Worm (Caenorhabditis elegans) whole organism, L2 larva: Measurements from ENCODE around the gene sms-1.

ENCODE experiments used
- C34F6.9 ChIP-seq: fragments of 150-350 bp; optimal IDR thresholded peaks from 2 replicates; lab custom pipeline; 2014; ENCODE audit warnings: missing biosample characterization, missing genetic modification characterization
- R02D3.7 ChIP-seq: fragments of 150-350 bp; optimal IDR thresholded peaks from 2 replicates; lab custom pipeline; 2014; ENCODE audit warnings: missing biosample characterization, missing genetic modification characterization
- Y55F3AM.14 ChIP-seq: fragments of 200-800 bp; sonication (Bioruptor generic); optimal IDR thresholded peaks from 2 replicates; lab custom pipeline; 2018; ENCODE audit warnings: mild to moderate bottlenecking, missing genetic modification characterization, missing compliant biosample characterization
- ZK546.5 ChIP-seq: sonication (generic microtip); optimal IDR thresholded peaks from 2 replicates; lab custom pipeline; 2017; ENCODE audit warnings: missing biosample characterization, missing genetic modification characterization
- alr-1 ChIP-seq: fragments of 150-350 bp; optimal IDR thresholded peaks from 2 replicates; lab custom pipeline; 2014; ENCODE audit warnings: missing biosample characterization, missing genetic modification characterization
- aly-2 ChIP-seq: fragments of 150-350 bp; optimal IDR thresholded peaks from 2 replicates; lab custom pipeline; 2014; ENCODE audit warnings: missing biosample characterization, missing genetic modification characterization
- ama-1 ChIP-seq: fragments of 150-350 bp; optimal IDR thresholded peaks from 2 replicates; lab custom pipeline; 2018; ENCODE audit warnings: inconsistent platforms
- blmp-1 ChIP-seq: sonication (generic microtip); optimal IDR thresholded peaks from 2 replicates; lab custom pipeline; 2017; ENCODE audit warnings: missing genetic modification characterization, mild to moderate bottlenecking, missing compliant biosample characterization, antibody characterized with exemption, moderate library complexity; ENCODE audit not compliant: insufficient read depth
- ceh-82 ChIP-seq: fragments of 150-350 bp; optimal IDR thresholded peaks from 2 replicates; lab custom pipeline; 2014; ENCODE audit warnings: missing biosample characterization, missing genetic modification characterization
- crh-2 ChIP-seq: sonication (generic microtip); optimal IDR thresholded peaks from 2 replicates; lab custom pipeline; 2017; ENCODE audit warnings: missing biosample characterization, missing genetic modification characterization
- dmd-4 ChIP-seq: sonication (generic microtip); optimal IDR thresholded peaks from 2 replicates; lab custom pipeline; 2017; ENCODE audit warnings: missing biosample characterization, missing genetic modification characterization
- egl-27 ChIP-seq: sonication (generic microtip); optimal IDR thresholded peaks from 3 replicates; lab custom pipeline; 2017; ENCODE audit warnings: missing biosample characterization, missing genetic modification reagents, missing genetic modification characterization
- elt-1 ChIP-seq: fragments of 150-350 bp; optimal IDR thresholded peaks from 2 replicates; lab custom pipeline; 2014; ENCODE audit warnings: missing biosample characterization, missing genetic modification characterization
- elt-3 ChIP-seq: sonication (generic microtip); optimal IDR thresholded peaks from 2 replicates; lab custom pipeline; 2017; ENCODE audit warnings: missing biosample characterization, missing genetic modification characterization
- fos-1 ChIP-seq: fragments of 150-350 bp; optimal IDR thresholded peaks from 2 replicates; lab custom pipeline; 2014; ENCODE audit warnings: missing biosample characterization, missing genetic modification characterization
- gmeb-1 ChIP-seq: fragments of 150-350 bp; optimal IDR thresholded peaks from 2 replicates; lab custom pipeline; 2014; ENCODE audit warnings: missing biosample characterization, missing genetic modification characterization
- lin-11 ChIP-seq: fragments of 150-350 bp; sonication (generic microtip); optimal IDR thresholded peaks from 2 replicates; lab custom pipeline; 2014; ENCODE audit warnings: missing biosample characterization, missing genetic modification characterization, inconsistent platforms, mixed read lengths
- lin-13 ChIP-seq: fragments of 150-350 bp; optimal IDR thresholded peaks from 2 replicates; lab custom pipeline; 2014; ENCODE audit warnings: missing biosample characterization, missing genetic modification reagents, missing genetic modification characterization
- lin-39 ChIP-seq: fragments of 150-350 bp; optimal IDR thresholded peaks from 2 replicates; lab custom pipeline; 2014; ENCODE audit warnings: missing biosample characterization, missing genetic modification reagents, missing genetic modification characterization
- lsy-2 ChIP-seq, 2 experiments: fragments of 150-350 bp in 1 of 2; sonication (generic microtip) in 1 of 2; optimal IDR thresholded peaks; 2 replicates each; lab custom pipeline; 2014 to 2017; ENCODE audit warnings: missing biosample characterization in 2 of 2, missing genetic modification characterization in 2 of 2
- mab-5 ChIP-seq: fragments of 150-350 bp; optimal IDR thresholded peaks from 2 replicates; lab custom pipeline; 2014; ENCODE audit warnings: missing biosample characterization, missing genetic modification characterization
- mdl-1 ChIP-seq, 2 experiments: fragments of 150-350 bp in 1 of 2; sonication (generic microtip) in 1 of 2; optimal IDR thresholded peaks; 2 replicates each; lab custom pipeline; 2017; ENCODE audit warnings: missing biosample characterization in 2 of 2, missing genetic modification characterization in 2 of 2
- nhr-10 ChIP-seq: sonication (generic microtip); optimal IDR thresholded peaks from 2 replicates; lab custom pipeline; 2017; ENCODE audit warnings: missing biosample characterization, missing genetic modification characterization
- nhr-11 ChIP-seq: fragments of 150-350 bp; optimal IDR thresholded peaks from 2 replicates; lab custom pipeline; 2014; ENCODE audit warnings: missing biosample characterization, missing genetic modification characterization
- nhr-12 ChIP-seq: fragments of 150-350 bp; optimal IDR thresholded peaks from 2 replicates; lab custom pipeline; 2014; ENCODE audit warnings: missing biosample characterization, missing genetic modification characterization
- nhr-129 ChIP-seq: fragments of 150-350 bp; optimal IDR thresholded peaks from 2 replicates; lab custom pipeline; 2014; ENCODE audit warnings: missing biosample characterization, missing genetic modification characterization
- nhr-23 ChIP-seq: fragments of 150-350 bp; optimal IDR thresholded peaks from 2 replicates; lab custom pipeline; 2014; ENCODE audit warnings: missing biosample characterization, missing genetic modification reagents, missing genetic modification characterization
- nhr-237 ChIP-seq: fragments of 150-350 bp; optimal IDR thresholded peaks from 2 replicates; lab custom pipeline; 2014; ENCODE audit warnings: missing biosample characterization, missing genetic modification characterization
- nhr-25 ChIP-seq: fragments of 150-350 bp; sonication (generic microtip); optimal IDR thresholded peaks from 3 replicates; lab custom pipeline; 2014; ENCODE audit warnings: missing biosample characterization, missing genetic modification characterization
- nhr-6 ChIP-seq: fragments of 150-350 bp; optimal IDR thresholded peaks from 2 replicates; lab custom pipeline; 2014; ENCODE audit warnings: missing biosample characterization, missing genetic modification characterization
- peb-1 ChIP-seq: fragments of 150-350 bp; optimal IDR thresholded peaks from 2 replicates; lab custom pipeline; 2014; ENCODE audit warnings: missing biosample characterization, missing genetic modification characterization
- sem-4 ChIP-seq: fragments of 150-350 bp; optimal IDR thresholded peaks from 2 replicates; lab custom pipeline; 2014; ENCODE audit warnings: missing biosample characterization, missing genetic modification reagents, missing genetic modification characterization
- sma-3 ChIP-seq: sonication (generic microtip); optimal IDR thresholded peaks from 2 replicates; lab custom pipeline; 2016; ENCODE audit warnings: missing genetic modification reagents, missing genetic modification characterization, missing compliant biosample characterization
- sma-9 ChIP-seq, 2 experiments: fragments of 150-350 bp in 1 of 2; sonication (generic microtip) in 1 of 2; optimal IDR thresholded peaks; 2 replicates each; lab custom pipeline; 2014 to 2016; ENCODE audit warnings: missing genetic modification characterization in 2 of 2, mild to moderate bottlenecking in 1 of 2, missing biosample characterization in 1 of 2, missing compliant biosample characterization in 1 of 2, missing genetic modification reagents in 1 of 2, moderate library complexity in 1 of 2
- snpc-4 ChIP-seq: fragments of 150-350 bp; optimal IDR thresholded peaks from 2 replicates; lab custom pipeline; 2014; ENCODE audit warnings: missing biosample characterization, missing genetic modification characterization
- unc-39 ChIP-seq: fragments of 150-350 bp; optimal IDR thresholded peaks from 2 replicates; lab custom pipeline; 2014; ENCODE audit warnings: missing biosample characterization, missing genetic modification characterization
- unc-55 ChIP-seq: fragments of 150-350 bp; sonication (generic microtip); optimal IDR thresholded peaks from 3 replicates; lab custom pipeline; 2014; ENCODE audit warnings: missing biosample characterization, missing genetic modification reagents, missing genetic modification characterization
- unc-62 ChIP-seq: fragments of 150-350 bp; optimal IDR thresholded peaks from 2 replicates; lab custom pipeline; 2014; ENCODE audit warnings: missing biosample characterization, missing genetic modification reagents, missing genetic modification characterization
- zag-1 ChIP-seq: fragments of 150-350 bp; optimal IDR thresholded peaks from 2 replicates; lab custom pipeline; 2014; ENCODE audit warnings: missing biosample characterization, missing genetic modification characterization
- ztf-1 ChIP-seq: fragments of 200-800 bp; sonication (Bioruptor generic); conservative IDR thresholded peaks from 2 replicates; pipeline ENCODE4 v1.3.6; 2022; ENCODE audit warnings: missing genetic modification characterization, missing compliant biosample characterization
- ztf-11 ChIP-seq: sonication (generic microtip); optimal IDR thresholded peaks from 2 replicates; lab custom pipeline; 2017; ENCODE audit warnings: missing biosample characterization, missing genetic modification characterization
- ztf-4 ChIP-seq: fragments of 150-350 bp; optimal IDR thresholded peaks from 2 replicates; lab custom pipeline; 2014; ENCODE audit warnings: missing biosample characterization, missing genetic modification characterization

Gene sms-1

ce11 chrIV:11520960-11521359 is 23.0 kb upstream of the sms-1 start, which contains the start of the genes M04B2.4 and gfl-1:
TSS of gene M04B2.4 (minus strand) at chrIV:11521031.
TSS of gene gfl-1 (plus strand) at chrIV:11521290.
- TF ChIP-seq C34F6.9 (tag; lab: Kevin White, UChicago) (peak; percentile 74), unc-39 (tag; lab: Kevin White, UChicago) (no peak), crh-2 (tag; lab: Kevin White, UChicago) (peak; percentile 50), unc-55 (GFP tag; lab: Kevin White, UChicago) (peak; percentile 61), nhr-129 (tag; lab: Kevin White, UChicago) (peak; percentile 6), R02D3.7 (tag; lab: Kevin White, UChicago) (peak; percentile 91), aly-2 (tag; lab: Kevin White, UChicago) (no peak), gmeb-1 (tag; lab: Kevin White, UChicago) (peak; percentile 59), sma-9 (GFP tag; optimal IDR thresholded peaks at IDR 0.05; lab: Kevin White, UChicago) (peak; percentile 0), sma-9 (tag; optimal IDR thresholded peaks at IDR 0.05; lab: Kevin White, UChicago) (no peak), sma-3 (peak; percentile 3), mab-5 (tag; lab: Kevin White, UChicago) (no peak), nhr-23 (tag; lab: Kevin White, UChicago) (no peak), lin-13 (GFP tag; lab: Kevin White, UChicago) (peak; percentile 26), lsy-2 (tag; optimal IDR thresholded peaks at IDR 0.05; lab: Kevin White, UChicago) (peak in 1 of 2 experiments; percentile 67)

- TF ChIP-seq unc-62 (GFP tag; lab: Kevin White, UChicago), result no peak
- no peak for TF ChIP-seq nhr-23 (tag; lab: Kevin White, UChicago)
- no peak for TF ChIP-seq lsy-2 (tag; optimal IDR thresholded peaks at IDR 0.05; lab: Kevin White, UChicago)
- no peak for TF ChIP-seq Y55F3AM.14 (GFP tag; lab: Kevin White, UChicago)
- no peak for TF ChIP-seq egl-27 (tag; lab: Kevin White, UChicago)
- TF ChIP-seq elt-1 (tag; lab: Kevin White, UChicago), result no peak
- TF ChIP-seq ceh-82 (tag; lab: Kevin White, UChicago), result no peak
- TF ChIP-seq ztf-11 (tag; lab: Kevin White, UChicago), result no peak
- no peak for TF ChIP-seq nhr-10 (tag; lab: Kevin White, UChicago)
- TF ChIP-seq nhr-6 (tag; lab: Kevin White, UChicago), result no peak
- no peak for TF ChIP-seq snpc-4 (tag; lab: Kevin White, UChicago)
- TF ChIP-seq peb-1, result no peak
- TF ChIP-seq gmeb-1 (tag; lab: Kevin White, UChicago), result no peak
- TF ChIP-seq dmd-4 (tag; lab: Kevin White, UChicago), result no peak
- no peak for TF ChIP-seq sem-4 (tag; lab: Kevin White, UChicago)
- TF ChIP-seq ztf-4 (tag; lab: Kevin White, UChicago), result no peak
- no peak for TF ChIP-seq nhr-237 (tag; lab: Kevin White, UChicago)
- TF ChIP-seq lin-11, result no peak
Observed at ce11 chrIV:11510664-11511063, 12.7 kb upstream of the sms-1 start, which contains the start of gene M04B2.6. TSS of gene M04B2.6 (minus strand) at chrIV:11510764.

ce11 chrIV:11504416-11504815 is 6.4 kb upstream of the sms-1 start, which contains the start of gene twk-25:
TSS of gene twk-25 (plus strand) at chrIV:11504716.
- TF ChIP-seq nhr-25 (tag; lab: Kevin White, UChicago), result no peak
- TF ChIP-seq gmeb-1 (tag; lab: Kevin White, UChicago), result no peak
- TF ChIP-seq alr-1 (tag; lab: Kevin White, UChicago), result no peak
- no peak for TF ChIP-seq nhr-11
- no peak for TF ChIP-seq mab-5 (tag; lab: Kevin White, UChicago)
- TF ChIP-seq ztf-11 (tag; lab: Kevin White, UChicago), result no peak
- TF ChIP-seq Y55F3AM.14 (GFP tag; lab: Kevin White, UChicago), result no peak
- TF ChIP-seq ZK546.5, result no peak
- TF ChIP-seq snpc-4 (tag; lab: Kevin White, UChicago), result no peak
- TF ChIP-seq blmp-1 (tag; lab: Kevin White, UChicago), result no peak
- no peak for TF ChIP-seq elt-3
- no peak for TF ChIP-seq ama-1 (lab: Kevin White, UChicago)
- TF ChIP-seq crh-2 (tag; lab: Kevin White, UChicago), result no peak
- TF ChIP-seq, all 48 proteins: peak for 0

- no peak for TF ChIP-seq ztf-4 (tag; lab: Kevin White, UChicago)
- TF ChIP-seq lin-11, result no peak
- no peak for TF ChIP-seq nhr-23 (tag; lab: Kevin White, UChicago)
- peak; percentile 27 for TF ChIP-seq crh-2 (tag; lab: Kevin White, UChicago)
- TF ChIP-seq fos-1 (tag; lab: Kevin White, UChicago), result peak; percentile 16
- no peak for TF ChIP-seq elt-1 (tag; lab: Kevin White, UChicago)
- TF ChIP-seq mdl-1 (tag; optimal IDR thresholded peaks at IDR 0.05; lab: Kevin White, UChicago), result no peak
- TF ChIP-seq ZK546.5, result no peak
- no peak for TF ChIP-seq ama-1 (lab: Kevin White, UChicago)
- no peak for TF ChIP-seq zag-1 (tag; lab: Kevin White, UChicago)
- TF ChIP-seq egl-27 (tag; lab: Kevin White, UChicago), result no peak
- TF ChIP-seq Y55F3AM.14 (GFP tag; lab: Kevin White, UChicago), result no peak
- no peak for TF ChIP-seq R02D3.7 (tag; lab: Kevin White, UChicago)
- TF ChIP-seq ztf-1 (GFP tag; lab: Robert Waterston, UW), result no peak
- no peak for TF ChIP-seq nhr-12 (tag; lab: Kevin White, UChicago)
- peak; percentile 41 for TF ChIP-seq blmp-1 (tag; lab: Kevin White, UChicago)
- TF ChIP-seq sma-3, result no peak
- no peak for TF ChIP-seq unc-55 (GFP tag; lab: Kevin White, UChicago)
- TF ChIP-seq nhr-129 (tag; lab: Kevin White, UChicago), result no peak
- TF ChIP-seq elt-3, result no peak
- peak; percentile 14 for TF ChIP-seq nhr-25 (tag; lab: Kevin White, UChicago)
- no peak for TF ChIP-seq unc-39 (tag; lab: Kevin White, UChicago)
- TF ChIP-seq lin-39, result no peak
- no peak for TF ChIP-seq nhr-6 (tag; lab: Kevin White, UChicago)
- no peak for TF ChIP-seq lsy-2 (tag; optimal IDR thresholded peaks at IDR 0.05; lab: Kevin White, UChicago)
- TF ChIP-seq aly-2 (tag; lab: Kevin White, UChicago), result no peak
- TF ChIP-seq C34F6.9 (tag; lab: Kevin White, UChicago), result no peak
Observed at ce11 chrIV:11503654-11504053, 5.7 kb upstream of the sms-1 start.
